Worm (Caenorhabditis elegans) whole organism, young adult: ENCODE results near the gene M117.3.
A peak's percentile ranks its signal among the peaks of the same experiment; 100 is the strongest.

Experiments
- B0336.3 ChIP-seq: fragments of 200-800 bp; sonication (Bioruptor generic); IDR thresholded peaks from 2 replicates; pipeline ENCODE4 v1.3.6; 2022; ENCODE audit warnings: missing genetic modification characterization, missing compliant biosample characterization
- F23B12.7 ChIP-seq: sonication (generic microtip); optimal IDR thresholded peaks from 2 replicates; lab custom pipeline; 2017; ENCODE audit warnings: missing genetic modification characterization, mild to moderate bottlenecking, missing compliant biosample characterization, antibody characterized with exemption, moderate library complexity; ENCODE audit not compliant: insufficient read depth
- Y53G8AR.9 ChIP-seq: fragments of 200-800 bp; sonication (Bioruptor generic); conservative IDR thresholded peaks from 2 replicates; pipeline ENCODE4 v1.3.6; 2022; ENCODE audit warnings: missing genetic modification reagents, missing genetic modification characterization, missing compliant biosample characterization
- Y79H2A.3 ChIP-seq: fragments of 200-800 bp; sonication (Bioruptor generic); conservative IDR thresholded peaks from 2 replicates; pipeline ENCODE4 v1.3.6; 2022; ENCODE audit warnings: missing genetic modification reagents, missing genetic modification characterization, missing compliant biosample characterization
- ama-1 ChIP-seq, 3 experiments: fragments of 150-350 bp in 1 of 3; sonication (generic microtip) in 2 of 3; optimal IDR thresholded peaks; 2 replicates each; lab custom pipeline; 2014 to 2018; ENCODE audit warnings: missing biosample characterization in 2 of 3, missing genetic modification characterization in 2 of 3, missing genetic modification reagents in 2 of 3
- aptf-3 ChIP-seq: fragments of 200-800 bp; sonication (Bioruptor generic); IDR thresholded peaks from 2 replicates; pipeline ENCODE4 v1.3.6; 2022; ENCODE audit warnings: missing genetic modification characterization, missing compliant biosample characterization
- athp-1 ChIP-seq: sonication (generic microtip); optimal IDR thresholded peaks from 2 replicates; lab custom pipeline; 2017; ENCODE audit warnings: mild to moderate bottlenecking, missing genetic modification characterization, missing compliant biosample characterization
- attf-3 ChIP-seq: fragments of 200-800 bp; sonication (Bioruptor generic); conservative IDR thresholded peaks from 2 replicates; pipeline ENCODE4 v1.3.6; 2022; ENCODE audit warnings: missing genetic modification reagents, missing genetic modification characterization, missing compliant biosample characterization
- attf-5 ChIP-seq: fragments of 200-800 bp; sonication (Bioruptor generic); optimal IDR thresholded peaks from 2 replicates; lab custom pipeline; 2018; ENCODE audit warnings: mild to moderate bottlenecking, missing genetic modification characterization, missing compliant biosample characterization
- cebp-1 ChIP-seq, 2 experiments: fragments of 200-800 bp in 1 of 2; sonication (Bioruptor generic) in 1 of 2; sonication (generic microtip) in 1 of 2; IDR thresholded peaks in 1 of 2; optimal IDR thresholded peaks in 1 of 2; 2 replicates each; pipeline versions ENCODE4 v1.3.6 to Lab custom; 2017 to 2022; ENCODE audit warnings: missing compliant biosample characterization in 2 of 2, missing genetic modification characterization in 2 of 2, mild to moderate bottlenecking in 1 of 2, missing genetic modification reagents in 1 of 2, moderate library complexity in 1 of 2
- ceh-27 ChIP-seq: fragments of 200-800 bp; sonication (Bioruptor generic); optimal IDR thresholded peaks from 2 replicates; lab custom pipeline; 2018; ENCODE audit warnings: mild to moderate bottlenecking, missing genetic modification characterization, moderate library complexity, missing compliant biosample characterization
- die-1 ChIP-seq: sonication (generic microtip); optimal IDR thresholded peaks from 2 replicates; lab custom pipeline; 2016; ENCODE audit warnings: missing genotype, mild to moderate bottlenecking, missing genetic modification characterization, missing compliant biosample characterization
- dpff-1 ChIP-seq: sonication (generic microtip); optimal IDR thresholded peaks from 2 replicates; lab custom pipeline; 2017; ENCODE audit warnings: mild to moderate bottlenecking, missing genetic modification characterization, missing compliant biosample characterization
- efl-1 ChIP-seq: fragments of 150-350 bp; optimal IDR thresholded peaks from 2 replicates; lab custom pipeline; 2014; ENCODE audit warnings: missing biosample characterization, missing genetic modification reagents, missing genetic modification characterization
- egl-44 ChIP-seq: fragments of 200-800 bp; sonication (Bioruptor generic); IDR thresholded peaks from 2 replicates; pipeline ENCODE4 v1.3.6; 2022; ENCODE audit warnings: missing genetic modification reagents, missing genetic modification characterization, missing compliant biosample characterization
- egrh-3 ChIP-seq: fragments of 200-800 bp; sonication (Bioruptor generic); IDR thresholded peaks from 2 replicates; pipeline ENCODE4 v1.3.6; 2022; ENCODE audit warnings: missing genetic modification reagents, missing genetic modification characterization, missing compliant biosample characterization
- hmg-1.2 ChIP-seq: fragments of 200-800 bp; sonication (Bioruptor generic); IDR thresholded peaks from 2 replicates; pipeline ENCODE4 v1.3.6; 2022; ENCODE audit warnings: missing genetic modification reagents, missing genetic modification characterization, missing compliant biosample characterization
- hrde-1 ChIP-seq: sonication (generic microtip); optimal IDR thresholded peaks from 2 replicates; lab custom pipeline; 2016; ENCODE audit warnings: missing genetic modification characterization, mild to moderate bottlenecking, missing compliant biosample characterization, moderate library complexity, missing genotype, missing genetic modification reagents, borderline replicate concordance
- hsf-1 ChIP-seq: fragments of 200-800 bp; sonication (Bioruptor generic); IDR thresholded peaks from 2 replicates; pipeline ENCODE4 v1.3.6; 2022; ENCODE audit warnings: missing genetic modification reagents, missing genetic modification characterization, missing compliant biosample characterization
- let-607 ChIP-seq, 2 experiments: fragments of 200-800 bp in 1 of 2; sonication (Bioruptor generic) in 1 of 2; sonication (generic microtip) in 1 of 2; optimal IDR thresholded peaks; 2 replicates each; lab custom pipeline; 2016 to 2018; ENCODE audit warnings: mild to moderate bottlenecking in 2 of 2, missing compliant biosample characterization in 2 of 2, missing genetic modification characterization in 2 of 2, moderate library complexity in 2 of 2, missing genotype in 1 of 2
- lin-35 ChIP-seq, 3 experiments: fragments of 150-350 bp in 2 of 3; sonication (generic microtip) in 1 of 3; optimal IDR thresholded peaks; 2 replicates each; lab custom pipeline; 2014 to 2018; ENCODE audit warnings: missing biosample characterization in 3 of 3, missing genetic modification characterization in 3 of 3, missing genetic modification reagents in 3 of 3
- lin-54 ChIP-seq: fragments of 200-800 bp; sonication (Bioruptor generic); optimal IDR thresholded peaks from 2 replicates; lab custom pipeline; 2018; ENCODE audit warnings: mild to moderate bottlenecking, missing genetic modification characterization, missing compliant biosample characterization
- lsl-1 ChIP-seq: fragments of 200-800 bp; sonication (Bioruptor generic); optimal IDR thresholded peaks from 2 replicates; lab custom pipeline; 2018; ENCODE audit warnings: mild to moderate bottlenecking, missing genetic modification characterization, moderate library complexity, missing compliant biosample characterization
- lsy-27 ChIP-seq: sonication (generic microtip); optimal IDR thresholded peaks from 2 replicates; lab custom pipeline; 2017; ENCODE audit warnings: missing genetic modification characterization, mild to moderate bottlenecking, missing compliant biosample characterization, antibody characterized with exemption, missing genotype, borderline replicate concordance; ENCODE audit not compliant: insufficient read depth
- madf-3 ChIP-seq: fragments of 200-800 bp; sonication (Bioruptor generic); IDR thresholded peaks from 2 replicates; pipeline ENCODE4 v1.3.6; 2022; ENCODE audit warnings: missing genetic modification reagents, missing genetic modification characterization, missing compliant biosample characterization
- mcd-1 ChIP-seq: fragments of 200-800 bp; sonication (Bioruptor generic); IDR thresholded peaks from 2 replicates; pipeline ENCODE4 v1.3.6; 2022; ENCODE audit warnings: missing genetic modification reagents, missing genetic modification characterization, missing compliant biosample characterization
- mel-28 ChIP-seq: sonication (generic microtip); optimal IDR thresholded peaks from 2 replicates; lab custom pipeline; 2016; ENCODE audit warnings: borderline replicate concordance, mild to moderate bottlenecking, missing genetic modification characterization, missing compliant biosample characterization
- nfya-2 ChIP-seq: fragments of 200-800 bp; sonication (Bioruptor generic); IDR thresholded peaks from 2 replicates; pipeline ENCODE4 v1.3.6; 2022; ENCODE audit warnings: missing genetic modification reagents, missing genetic modification characterization, missing compliant biosample characterization
- nfyb-1 ChIP-seq: fragments of 200-800 bp; sonication (Bioruptor generic); IDR thresholded peaks from 2 replicates; pipeline ENCODE4 v1.3.6; 2022; ENCODE audit warnings: missing genetic modification reagents, missing genetic modification characterization, missing compliant biosample characterization
- nhr-80 ChIP-seq: sonication (generic microtip); optimal IDR thresholded peaks from 2 replicates; lab custom pipeline; 2016; ENCODE audit warnings: missing genetic modification characterization, missing compliant biosample characterization
- nhr-90 ChIP-seq: sonication (generic microtip); optimal IDR thresholded peaks from 2 replicates; lab custom pipeline; 2016; ENCODE audit warnings: missing genotype, mild to moderate bottlenecking, missing genetic modification characterization, missing compliant biosample characterization
- pbrm-1 ChIP-seq: fragments of 200-800 bp; sonication (Bioruptor generic); IDR thresholded peaks from 2 replicates; pipeline ENCODE4 v1.3.6; 2022; ENCODE audit warnings: missing genetic modification reagents, missing genetic modification characterization, missing compliant biosample characterization
- sdz-38 ChIP-seq: sonication (generic microtip); optimal IDR thresholded peaks from 2 replicates; lab custom pipeline; 2016; ENCODE audit warnings: missing genotype, missing genetic modification characterization, missing compliant biosample characterization
- snpc-3.4 ChIP-seq: sonication (generic microtip); optimal IDR thresholded peaks from 2 replicates; lab custom pipeline; 2017; ENCODE audit warnings: missing genetic modification characterization, mild to moderate bottlenecking, missing compliant biosample characterization, antibody characterized with exemption, moderate library complexity, missing genotype, missing genetic modification reagents
- snpc-4 ChIP-seq, 5 experiments: fragments of 150-350 bp in 1 of 5; sonication (generic microtip) in 4 of 5; optimal IDR thresholded peaks; 2 replicates each; lab custom pipeline; 2014 to 2018; ENCODE audit warnings: missing genetic modification characterization in 5 of 5, missing biosample characterization in 3 of 5, antibody characterized with exemption in 2 of 5, mild to moderate bottlenecking in 2 of 5, missing compliant biosample characterization in 2 of 5, missing genotype in 2 of 5, moderate library complexity in 2 of 5, missing genetic modification reagents in 1 of 5
- tbp1 ChIP-seq: fragments of 200-800 bp; sonication (Bioruptor generic); optimal IDR thresholded peaks from 2 replicates; lab custom pipeline; 2018; ENCODE audit warnings: mild to moderate bottlenecking, missing genetic modification characterization, missing compliant biosample characterization
- tlf-1 ChIP-seq: fragments of 200-800 bp; sonication (Bioruptor generic); optimal IDR thresholded peaks from 2 replicates; lab custom pipeline; 2018; ENCODE audit warnings: mild to moderate bottlenecking, missing genetic modification characterization, missing compliant biosample characterization
- unc-130 ChIP-seq: sonication (generic microtip); optimal IDR thresholded peaks from 2 replicates; lab custom pipeline; 2016; ENCODE audit warnings: missing genetic modification reagents, missing genetic modification characterization, missing compliant biosample characterization
- zim-3 ChIP-seq: sonication (generic microtip); optimal IDR thresholded peaks from 2 replicates; lab custom pipeline; 2017; ENCODE audit warnings: mild to moderate bottlenecking, missing genetic modification characterization, moderate library complexity, missing compliant biosample characterization
- ztf-22 ChIP-seq: fragments of 200-800 bp; sonication (Bioruptor generic); optimal IDR thresholded peaks from 2 replicates; lab custom pipeline; 2018; ENCODE audit warnings: mild to moderate bottlenecking, missing genetic modification characterization, moderate library complexity, missing compliant biosample characterization
- ztf-25 ChIP-seq: fragments of 200-800 bp; sonication (Bioruptor generic); IDR thresholded peaks from 2 replicates; pipeline ENCODE4 v1.3.6; 2022; ENCODE audit warnings: missing genetic modification reagents, missing genetic modification characterization, missing compliant biosample characterization

Gene M117.3

ce11 chrIV:11851882-11852281 is 29.9 kb downstream of the M117.3 start, which contains the start of gene F38H4.5:
Gene F38H4.5, plus strand, starts transcription at chrIV:11852182.
- TF ChIP-seq B0336.3 (GFP tag; lab: Robert Waterston, UW) (no peak), efl-1 (GFP tag; lab: Kevin White, UChicago) (no peak), Y79H2A.3 (GFP tag; lab: Robert Waterston, UW) (no peak), lin-54 (no peak), pbrm-1 (GFP tag; lab: Robert Waterston, UW) (no peak), die-1 (tag; lab: Kevin White, UChicago) (no peak), mel-28 (tag; lab: Kevin White, UChicago) (no peak), nhr-90 (tag; lab: Kevin White, UChicago) (no peak), lin-35 (GFP tag; optimal IDR thresholded peaks at IDR 0.05; lab: Kevin White, UChicago) (no peak), lsy-27 (tag; lab: Kevin White, UChicago) (no peak), ztf-25 (GFP tag; lab: Robert Waterston, UW) (no peak), madf-3 (no peak), egrh-3 (no peak), nfya-2 (GFP tag; lab: Robert Waterston, UW) (no peak), ztf-22 (GFP tag; lab: Kevin White, UChicago) (no peak)

- TF ChIP-seq ama-1 (optimal IDR thresholded peaks at IDR 0.05; lab: Kevin White, UChicago) = no peak
- peak in 1 of 2 experiments; percentile 58 for TF ChIP-seq ama-1 (GFP tag; optimal IDR thresholded peaks at IDR 0.05; lab: Kevin White, UChicago)
- TF ChIP-seq lsl-1 (GFP tag; lab: Kevin White, UChicago) = peak; percentile 1
- TF ChIP-seq B0336.3 (GFP tag; lab: Robert Waterston, UW) = peak; percentile 30; the same call in 1 of the 2 replicates
- 0 out of 2 replicates have a peak, but pooled peaks have one; percentile 45 for TF ChIP-seq Y53G8AR.9 (GFP tag; lab: Robert Waterston, UW)
- no peak for TF ChIP-seq hsf-1 (GFP tag; lab: Robert Waterston, UW)
- peak; percentile 16 for TF ChIP-seq hrde-1 (tag; lab: Kevin White, UChicago)
- peak; percentile 16 for TF ChIP-seq tbp1 (GFP tag; lab: Kevin White, UChicago)
- TF ChIP-seq die-1 (tag; lab: Kevin White, UChicago) = no peak
- peak; percentile 49 for TF ChIP-seq F23B12.7 (tag; lab: Kevin White, UChicago)
- TF ChIP-seq snpc-4 (GFP tag; optimal IDR thresholded peaks at IDR 0.05; lab: Kevin White, UChicago) = no peak
- peak in 2 of 4 experiments; percentile 8 to 25 for TF ChIP-seq snpc-4 (tag; optimal IDR thresholded peaks at IDR 0.05; lab: Kevin White, UChicago)
- no peak for TF ChIP-seq unc-130
- no peak for TF ChIP-seq nfyb-1
- TF ChIP-seq sdz-38 = no peak
- no peak for TF ChIP-seq athp-1
- no peak for TF ChIP-seq dpff-1 (tag; lab: Kevin White, UChicago)
- peak; percentile 25; the same call in 1 of the 2 replicates for TF ChIP-seq hmg-1.2 (GFP tag; lab: Robert Waterston, UW)
- TF ChIP-seq snpc-3.4 (tag; lab: Kevin White, UChicago) = peak; percentile 28
- peak; percentile 45 for TF ChIP-seq ceh-27
- no peak for TF ChIP-seq attf-3
- peak; percentile 58 for TF ChIP-seq attf-5 (GFP tag; lab: Kevin White, UChicago)
- no peak for TF ChIP-seq egl-44 (GFP tag; lab: Robert Waterston, UW)
- 0 out of 2 replicates have a peak, but pooled peaks have one; percentile 6 for TF ChIP-seq pbrm-1 (GFP tag; lab: Robert Waterston, UW)
- TF ChIP-seq tlf-1 (GFP tag; lab: Kevin White, UChicago) = peak; percentile 50
- TF ChIP-seq mcd-1 (GFP tag; lab: Robert Waterston, UW) = peak; percentile 88
- TF ChIP-seq aptf-3 = no peak
- peak in 1 of 2 experiments; percentile 16 for TF ChIP-seq let-607 (tag; optimal IDR thresholded peaks at IDR 0.05; lab: Kevin White, UChicago)
- TF ChIP-seq cebp-1 (GFP tag; IDR thresholded peaks at IDR 0.05; lab: Robert Waterston, UW) = no peak
- no peak for TF ChIP-seq cebp-1 (tag; optimal IDR thresholded peaks at IDR 0.05; lab: Kevin White, UChicago)
- no peak for TF ChIP-seq zim-3
- TF ChIP-seq nhr-80 (tag; lab: Kevin White, UChicago) = peak; percentile 37
These were observed 32.8 kb downstream of the M117.3 start, which contains the start of gene tag-30 for ce11 chrIV:11854777-11855176. Gene tag-30, minus strand, starts transcription at chrIV:11855159.
